Fruit fly (Drosophila melanogaster) whole organism, wandering third instar larva: ENCODE measurements around the gene Col4a1.

Experiments used
- Abd-B ChIP-seq: fragments of >200 bp; optimal IDR thresholded peaks from 2 replicates; lab custom pipeline; 2017; ENCODE audit warnings: missing biosample characterization, missing genetic modification characterization
- CG32264 ChIP-seq: fragments of 200-800 bp; sonication (Bioruptor generic); optimal IDR thresholded peaks from 2 replicates; lab custom pipeline; 2016; ENCODE audit warnings: missing biosample characterization, missing genetic modification characterization
- CG9705 ChIP-seq: fragments of 200-800 bp; sonication (Bioruptor generic); optimal IDR thresholded peaks from 2 replicates; lab custom pipeline; 2018; ENCODE audit warnings: missing biosample characterization, mild to moderate bottlenecking, missing genetic modification characterization
- CrebA ChIP-seq: fragments of 200-800 bp; sonication (Bioruptor generic); optimal IDR thresholded peaks from 2 replicates; lab custom pipeline; 2016; ENCODE audit warnings: missing biosample characterization, mild to moderate bottlenecking, missing genetic modification characterization, borderline replicate concordance
- Dfd ChIP-seq: fragments of >200 bp; optimal IDR thresholded peaks from 2 replicates; lab custom pipeline; 2017; ENCODE audit warnings: missing biosample characterization, missing genetic modification characterization
- Dif ChIP-seq: fragments of 200-275, 200-300 bp; sonication (Bioruptor generic); optimal IDR thresholded peaks from 2 replicates; lab custom pipeline; 2018; ENCODE audit warnings: missing biosample characterization, missing genetic modification characterization; ENCODE audit not compliant: partially characterized antibody
- GATAd ChIP-seq: sonication (Bioruptor generic); optimal IDR thresholded peaks from 2 replicates; lab custom pipeline; 2016; ENCODE audit warnings: missing biosample characterization, missing genetic modification characterization
- HLH106 ChIP-seq: fragments of 200-800 bp; optimal IDR thresholded peaks from 3 replicates; lab custom pipeline; 2019; ENCODE audit warnings: missing biosample characterization, mild to moderate bottlenecking, missing genetic modification characterization, moderate library complexity
- Hnf4 ChIP-seq: fragments of 200-800 bp; sonication (Bioruptor generic); optimal IDR thresholded peaks from 2 replicates; lab custom pipeline; 2016; ENCODE audit warnings: missing biosample characterization, mild to moderate bottlenecking, missing genetic modification characterization
- Hr78 ChIP-seq: fragments of >200 bp; optimal IDR thresholded peaks from 2 replicates; lab custom pipeline; 2017; ENCODE audit warnings: missing biosample characterization, missing genetic modification characterization
- Hr83 ChIP-seq: fragments of 200-300 bp; sonication (Bioruptor generic); optimal IDR thresholded peaks from 2 replicates; lab custom pipeline; 2016; ENCODE audit warnings: missing biosample characterization, mild to moderate bottlenecking, missing genetic modification characterization, moderate library complexity; ENCODE audit not compliant: poor library complexity, severe bottlenecking
- Jra ChIP-seq: sonication (Bioruptor generic); optimal IDR thresholded peaks from 2 replicates; lab custom pipeline; 2016; ENCODE audit warnings: missing biosample characterization, missing genetic modification characterization
- Mio ChIP-seq: sonication (Bioruptor generic); optimal IDR thresholded peaks from 2 replicates; lab custom pipeline; 2016; ENCODE audit warnings: missing biosample characterization, missing genetic modification characterization
- Myc ChIP-seq: fragments of >200 bp; optimal IDR thresholded peaks from 2 replicates; lab custom pipeline; 2017
- N ChIP-seq: fragments of >200 bp; optimal IDR thresholded peaks from 2 replicates; lab custom pipeline; 2018; ENCODE audit warnings: missing biosample characterization, missing external identifiers, missing genetic modification characterization
- OdsH ChIP-seq: fragments of 200-800 bp; sonication (Bioruptor generic); optimal IDR thresholded peaks from 2 replicates; lab custom pipeline; 2016; ENCODE audit warnings: missing biosample characterization, mild to moderate bottlenecking, missing genetic modification characterization
- Rel ChIP-seq, 2 experiments: fragments of 200-800 bp; sonication (Bioruptor generic) in 1 of 2; optimal IDR thresholded peaks; 2 replicates in 1 of 2; 3 replicates in 1 of 2; lab custom pipeline; 2016 to 2019; ENCODE audit warnings: mild to moderate bottlenecking in 2 of 2, missing biosample characterization in 2 of 2, missing genetic modification characterization in 2 of 2, moderate library complexity in 1 of 2
- Sp1 ChIP-seq: fragments of 200-800 bp; sonication (Bioruptor generic); optimal IDR thresholded peaks from 3 replicates; lab custom pipeline; 2019; ENCODE audit warnings: missing biosample characterization, mild to moderate bottlenecking, missing genetic modification characterization, moderate library complexity
- Vsx2 ChIP-seq: fragments of 200-300, 225-300 bp; sonication (Bioruptor generic); optimal IDR thresholded peaks from 2 replicates; lab custom pipeline; 2018; ENCODE audit warnings: missing biosample characterization, missing genetic modification characterization; ENCODE audit not compliant: partially characterized antibody
- br ChIP-seq: fragments of 200-800 bp; sonication (Bioruptor generic); optimal IDR thresholded peaks from 2 replicates; lab custom pipeline; 2016; ENCODE audit warnings: missing biosample characterization, missing genetic modification characterization
- brk ChIP-seq: fragments of 200-800 bp; sonication (Bioruptor generic); optimal IDR thresholded peaks from 2 replicates; lab custom pipeline; 2016; ENCODE audit warnings: missing biosample characterization, mild to moderate bottlenecking, missing genetic modification characterization
- dl ChIP-seq, 2 experiments: fragments of 175-275, 200-275 bp in 1 of 2; fragments of 200-275 bp in 1 of 2; sonication (Bioruptor generic); optimal IDR thresholded peaks; lab custom pipeline; 2018; ENCODE audit warnings: mild to moderate bottlenecking in 2 of 2, missing biosample characterization in 2 of 2, missing genetic modification characterization in 2 of 2, moderate library complexity in 2 of 2; ENCODE audit not compliant: partially characterized antibody in 2 of 2, insufficient read depth in 1 of 2
- dmrt93B ChIP-seq: fragments of 200-800 bp; sonication (Bioruptor generic); optimal IDR thresholded peaks from 2 replicates; lab custom pipeline; 2018; ENCODE audit warnings: missing biosample characterization, mild to moderate bottlenecking, missing genetic modification characterization
- dsf ChIP-seq: sonication (Bioruptor generic); optimal IDR thresholded peaks from 2 replicates; lab custom pipeline; 2016; ENCODE audit warnings: missing biosample characterization, missing genetic modification characterization, borderline replicate concordance
- ey ChIP-seq: fragments of 200-800 bp; sonication (Bioruptor generic); optimal IDR thresholded peaks from 2 replicates; lab custom pipeline; 2016; ENCODE audit warnings: missing biosample characterization, missing genetic modification characterization
- foxo ChIP-seq, 2 experiments: fragments of 200-800 bp; sonication (Bioruptor generic); optimal IDR thresholded peaks; 2 replicates in 1 of 2; 3 replicates in 1 of 2; lab custom pipeline; 2016 to 2017; ENCODE audit warnings: missing biosample characterization in 2 of 2, missing genetic modification characterization in 2 of 2
- fru ChIP-seq: fragments of 200-800 bp; sonication (Bioruptor generic); optimal IDR thresholded peaks from 3 replicates; lab custom pipeline; 2016; ENCODE audit warnings: missing biosample characterization, mild to moderate bottlenecking, missing genetic modification characterization
- h ChIP-seq: fragments of 200-800 bp; sonication (Bioruptor generic); optimal IDR thresholded peaks from 3 replicates; lab custom pipeline; 2016; ENCODE audit warnings: missing biosample characterization, mild to moderate bottlenecking, missing genetic modification characterization
- jim ChIP-seq: fragments of 175-275, 200-325 bp; sonication (Bioruptor generic); optimal IDR thresholded peaks from 2 replicates; lab custom pipeline; 2016; ENCODE audit warnings: missing biosample characterization, mild to moderate bottlenecking, missing genetic modification characterization
- lola ChIP-seq: fragments of >200 bp; optimal IDR thresholded peaks from 2 replicates; lab custom pipeline; 2017; ENCODE audit warnings: missing biosample characterization, missing genetic modification characterization
- pan ChIP-seq: fragments of >200 bp; optimal IDR thresholded peaks from 2 replicates; lab custom pipeline; 2017
- psq ChIP-seq: fragments of 200-800 bp; sonication (Bioruptor generic); optimal IDR thresholded peaks from 3 replicates; lab custom pipeline; 2017; ENCODE audit warnings: missing biosample characterization, mild to moderate bottlenecking, missing genetic modification characterization, moderate library complexity
- rgr ChIP-seq: fragments of 200-800 bp; sonication (Bioruptor generic); optimal IDR thresholded peaks from 3 replicates; lab custom pipeline; 2016; ENCODE audit warnings: missing biosample characterization, mild to moderate bottlenecking, missing genetic modification characterization
- sage ChIP-seq: fragments of 200-800 bp; sonication (Bioruptor generic); optimal IDR thresholded peaks from 2 replicates; lab custom pipeline; 2016; ENCODE audit warnings: missing biosample characterization, mild to moderate bottlenecking, missing genetic modification characterization
- sv ChIP-seq: fragments of 200-800 bp; sonication (Bioruptor generic); optimal IDR thresholded peaks from 3 replicates; lab custom pipeline; 2016; ENCODE audit warnings: missing biosample characterization, missing genetic modification characterization
- tai ChIP-seq: sonication (Bioruptor generic); optimal IDR thresholded peaks from 2 replicates; lab custom pipeline; 2016; ENCODE audit warnings: missing biosample characterization, missing genetic modification characterization
- usp ChIP-seq: fragments of >200 bp; optimal IDR thresholded peaks from 2 replicates; lab custom pipeline; 2017; ENCODE audit warnings: missing biosample characterization, missing genetic modification characterization
- woc ChIP-seq: sonication (Bioruptor generic); optimal IDR thresholded peaks from 2 replicates; lab custom pipeline; 2016; ENCODE audit warnings: missing biosample characterization, mild to moderate bottlenecking, missing genetic modification characterization

Gene Col4a1

DNA sequence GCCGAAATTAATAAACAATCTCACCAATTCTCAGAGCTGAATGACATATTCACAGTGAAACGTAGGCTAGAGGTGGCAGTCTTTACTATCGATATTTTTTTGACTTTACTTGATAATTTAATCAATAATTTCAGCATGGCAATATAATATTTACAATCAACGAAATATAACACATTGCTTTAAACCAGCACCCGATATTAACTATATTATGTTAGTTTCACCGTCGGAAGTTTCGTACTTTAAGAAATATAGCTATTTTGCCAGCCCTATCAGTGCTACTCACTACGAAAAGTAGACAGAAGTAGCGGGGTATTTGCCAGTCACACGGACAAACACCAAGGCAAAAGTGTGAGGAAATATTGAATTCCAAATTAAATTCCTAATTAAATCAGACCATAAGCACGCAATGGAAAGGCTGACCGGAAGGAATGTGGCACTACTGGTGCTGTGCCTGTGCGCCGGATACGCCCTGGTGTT, 18.6 kb upstream of the Col4a1 start, which contains the start of the genes CG31917, Tfb5 and SelT:
Gene CG31917, minus strand, starts transcription at position 51 of the 477 bp plus-strand sequence.
Gene Tfb5, minus strand, starts transcription at position 51 of the 477 bp plus-strand sequence.
Gene SelT, plus strand, starts transcription at position 139 of the 477 bp plus-strand sequence.
- no peak for TF ChIP-seq GATAd
- TF ChIP-seq dl (GFP tag; optimal IDR thresholded peaks at IDR 0.05; lab: Kevin White, UChicago; ENCODE audit: insufficient read depth in 1 of 2, partially characterized antibody in 2 of 2) = no peak
- peak; percentile 37 for TF ChIP-seq CG9705
- no peak for TF ChIP-seq Dfd
- no peak for TF ChIP-seq jim (GFP tag; lab: Kevin White, UChicago)
- TF ChIP-seq Mio = no peak
- TF ChIP-seq pan (lab: Kevin White, UChicago) = no peak
- TF ChIP-seq Myc = peak; percentile 93
- no peak for TF ChIP-seq Vsx2
- no peak for TF ChIP-seq Abd-B (GFP tag; lab: Kevin White, UChicago)
- no peak for TF ChIP-seq dsf
- TF ChIP-seq Jra (GFP tag; lab: Kevin White, UChicago) = no peak
- peak; percentile 72 for TF ChIP-seq ey (GFP tag; lab: Kevin White, UChicago)
- no peak for TF ChIP-seq tai (GFP tag; lab: Kevin White, UChicago)
- TF ChIP-seq sv (GFP tag; lab: Kevin White, UChicago) = peak; percentile 45
- no peak for TF ChIP-seq usp (GFP tag; lab: Kevin White, UChicago)
- peak; percentile 52 for TF ChIP-seq fru (GFP tag; lab: Kevin White, UChicago)
- TF ChIP-seq rgr (GFP tag; lab: Kevin White, UChicago) = peak; percentile 75
- peak; percentile 45 for TF ChIP-seq psq (GFP tag; lab: Kevin White, UChicago)
- no peak for TF ChIP-seq Hnf4 (GFP tag; lab: Kevin White, UChicago)
- peak; percentile 55 for TF ChIP-seq Sp1 (GFP tag; lab: Kevin White, UChicago)
- TF ChIP-seq brk (GFP tag; lab: Kevin White, UChicago) = no peak
- TF ChIP-seq OdsH (GFP tag; lab: Kevin White, UChicago) = peak; percentile 55
- no peak for TF ChIP-seq Dif (GFP tag; lab: Kevin White, UChicago)
- TF ChIP-seq Hr78 (GFP tag; lab: Kevin White, UChicago) = no peak
- TF ChIP-seq dmrt93B (GFP tag; lab: Kevin White, UChicago) = no peak
- peak; percentile 67 for TF ChIP-seq HLH106
- TF ChIP-seq Rel (GFP tag; optimal IDR thresholded peaks at IDR 0.05; lab: Kevin White, UChicago) = no peak
- TF ChIP-seq Rel (tag; optimal IDR thresholded peaks at IDR 0.05; lab: Kevin White, UChicago) = no peak
- TF ChIP-seq sage (GFP tag; lab: Kevin White, UChicago) = no peak
- TF ChIP-seq CG32264 (GFP tag; lab: Kevin White, UChicago) = peak; percentile 46
- TF ChIP-seq woc = peak; percentile 92
- TF ChIP-seq br = peak; percentile 60
- TF ChIP-seq CrebA = no peak
- peak in 1 of 2 experiments; percentile 66 for TF ChIP-seq foxo (GFP tag; optimal IDR thresholded peaks at IDR 0.05; lab: Kevin White, UChicago)
- no peak for TF ChIP-seq lola (GFP tag; lab: Kevin White, UChicago)
- TF ChIP-seq Hr83 (GFP tag; lab: Kevin White, UChicago) = no peak
- peak; percentile 79 for TF ChIP-seq h (GFP tag; lab: Kevin White, UChicago)
- no peak for TF ChIP-seq N (GFP tag; lab: Kevin White, UChicago)

DNA sequence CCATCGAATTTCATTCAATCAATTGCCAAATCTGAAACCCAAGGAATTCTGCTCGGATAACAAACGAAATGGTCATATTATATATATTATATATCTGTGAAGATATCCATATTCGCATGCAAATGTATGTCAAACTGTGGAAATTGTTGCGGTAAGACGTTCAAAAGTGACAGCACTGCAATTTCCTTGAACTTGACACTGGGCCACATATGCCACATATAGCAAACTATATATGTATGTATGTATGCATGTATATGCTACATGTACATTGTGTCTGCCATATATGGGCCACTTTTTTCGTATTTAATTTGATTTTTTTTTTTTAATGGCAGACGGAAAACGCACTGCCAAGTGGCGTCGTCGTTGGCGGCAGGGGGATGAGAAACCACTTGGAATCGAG, 8.9 kb upstream of the Col4a1 start:
- TF ChIP-seq pan (lab: Kevin White, UChicago) (no peak), dsf (no peak), HLH106 (no peak), woc (no peak), Vsx2 (no peak), dl (GFP tag; optimal IDR thresholded peaks at IDR 0.05; lab: Kevin White, UChicago; ENCODE audit: insufficient read depth in 1 of 2, partially characterized antibody in 2 of 2) (no peak), dmrt93B (GFP tag; lab: Kevin White, UChicago) (no peak), psq (GFP tag; lab: Kevin White, UChicago) (no peak)

DNA sequence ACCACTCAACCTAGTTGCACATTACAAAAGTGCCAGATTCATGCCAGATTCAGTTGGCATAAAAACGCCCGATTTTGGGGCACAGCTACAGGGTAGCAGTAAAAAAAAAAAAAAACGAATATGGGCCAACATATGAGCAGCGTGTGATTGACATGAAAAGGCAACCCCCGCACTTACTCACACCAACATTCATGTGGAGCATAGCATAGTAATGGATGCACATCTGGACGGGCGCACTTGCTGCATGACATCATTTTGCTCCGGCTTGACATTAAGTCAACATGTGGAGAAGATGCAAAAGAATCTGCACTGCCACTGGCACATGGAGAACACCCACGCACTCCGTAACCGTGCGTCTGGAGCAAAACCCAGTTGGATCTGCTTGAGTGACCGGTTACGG, 6.8 kb upstream of the Col4a1 start:
- TF ChIP-seq Jra (GFP tag; lab: Kevin White, UChicago) = no peak
- TF ChIP-seq Dif (GFP tag; lab: Kevin White, UChicago) = no peak
